Worm (Caenorhabditis elegans): ENCODE data around the gene C04A11.2.

DNA sequence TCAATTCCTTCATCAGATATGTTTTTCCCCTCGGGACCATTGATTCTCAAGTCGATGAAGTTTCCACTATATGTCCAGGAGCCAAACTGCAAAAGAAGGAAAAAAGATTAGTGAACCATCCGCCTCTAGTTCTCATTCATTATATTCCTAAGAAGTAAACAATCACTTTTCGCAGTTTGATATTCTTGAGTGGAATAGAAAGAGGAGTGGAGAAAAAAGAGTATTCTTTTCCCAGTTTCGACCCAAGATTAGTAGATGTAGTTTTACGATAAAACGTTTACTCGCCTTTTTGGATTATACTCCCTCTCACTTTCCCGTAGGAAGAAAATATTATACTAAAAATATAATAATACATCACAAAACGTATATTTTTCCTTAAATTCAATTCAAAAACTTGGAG is 23.7 kb downstream of the C04A11.2 start:
- no peak for TF ChIP-seq flt-1 (GFP tag; IDR thresholded peaks at IDR 0.05)
- no peak for TF ChIP-seq tab-1 (GFP tag; IDR thresholded peaks at IDR 0.05)
- TF ChIP-seq T22C8.4 (GFP tag; IDR thresholded peaks at IDR 0.05), result no peak
- TF ChIP-seq ztf-29 (GFP tag; IDR thresholded peaks at IDR 0.05), result no peak
- TF ChIP-seq ztf-23 (GFP tag; IDR thresholded peaks at IDR 0.05), result no peak
- no peak for TF ChIP-seq klf-2 (GFP tag; conservative IDR thresholded peaks at IDR 0.05)
- TF ChIP-seq med-1 (GFP tag; optimal IDR thresholded peaks at IDR 0.05; ENCODE audit: insufficient read depth), result no peak
